Worm (Caenorhabditis elegans): ENCODE data around the gene rsp-5.

DNA sequence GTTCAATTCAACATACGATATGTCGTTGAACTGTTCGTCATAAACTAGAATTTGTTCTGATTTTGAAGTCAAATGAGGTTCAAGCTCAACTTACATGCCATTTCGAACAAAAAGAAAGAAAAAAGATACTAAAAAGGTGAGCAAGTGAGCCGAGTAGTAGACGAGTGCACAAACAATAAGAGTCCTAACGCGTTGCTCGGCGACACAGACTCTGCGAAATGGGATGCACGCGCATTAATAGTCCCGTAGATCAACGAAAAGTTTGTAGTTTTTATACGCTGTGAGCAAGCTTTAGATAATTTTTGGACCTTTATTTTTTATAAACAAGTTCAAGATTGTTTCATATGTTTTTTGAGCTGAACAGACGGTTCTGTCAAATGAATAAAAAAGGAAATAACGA, 38.7 kb downstream of the rsp-5 start, which contains the start of gene C56E6.4:
- TF ChIP-seq zim-3 (tag; optimal IDR thresholded peaks at IDR 0.05) (no peak), unc-130 (GFP tag; optimal IDR thresholded peaks at IDR 0.05) (no peak)
